Fruit fly (Drosophila melanogaster): Measurements from ENCODE around the gene ppk27.
A peak's percentile ranks its signal among the peaks of the same experiment; 100 is the strongest.

The ppk27 gene

DNA sequence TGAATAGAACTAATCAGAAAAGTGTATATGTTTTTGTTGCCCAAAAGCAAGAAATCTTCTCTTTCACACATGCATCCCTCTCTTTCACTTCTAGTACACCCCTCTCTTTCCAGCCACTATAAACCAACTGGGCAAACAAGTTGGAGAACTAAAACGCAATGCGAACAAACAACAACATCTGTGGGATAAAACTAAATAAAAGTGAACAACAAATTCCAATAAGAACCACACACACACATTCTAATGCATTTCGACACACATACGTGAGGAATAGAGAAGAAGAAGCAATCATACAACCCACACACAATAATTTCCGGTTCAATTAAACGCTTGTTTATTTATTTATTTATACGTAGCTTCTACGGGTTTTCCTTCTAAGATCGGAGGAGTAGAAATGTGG, 712 bp upstream of the ppk27 start (continued):
- TF ChIP-seq maf-S (GFP tag; optimal IDR thresholded peaks at IDR 0.05): no peak
- peak; percentile 3 for TF ChIP-seq CG7839 (tag; optimal IDR thresholded peaks at IDR 0.05)
- 0 out of 2 replicates have a peak, but pooled peaks have one; percentile 21 for TF ChIP-seq Xrp1 (GFP tag; IDR thresholded peaks at IDR 0.05)
- TF ChIP-seq fd3F (GFP tag; optimal IDR thresholded peaks at IDR 0.05): no peak
- TF ChIP-seq Ptx1 (GFP tag; IDR thresholded peaks at IDR 0.05): no peak
- TF ChIP-seq tup (GFP tag; optimal IDR thresholded peaks at IDR 0.05): no peak
- no peak for TF ChIP-seq CG14860 (GFP tag; IDR thresholded peaks at IDR 0.05; ENCODE audit: partially characterized antibody)
- TF ChIP-seq lab (GFP tag; optimal IDR thresholded peaks at IDR 0.05): peak; percentile 66
- TF ChIP-seq org-1 (GFP tag; optimal IDR thresholded peaks at IDR 0.05): no peak
- TF ChIP-seq rib (GFP tag; IDR thresholded peaks at IDR 0.05): no peak
- TF ChIP-seq CG13424 (tag; optimal IDR thresholded peaks at IDR 0.05): no peak
- no peak for TF ChIP-seq NC2α (GFP tag; optimal IDR thresholded peaks at IDR 0.05)
- TF ChIP-seq Dref (GFP tag; IDR thresholded peaks at IDR 0.05): no peak
- no peak for TF ChIP-seq ERR (GFP tag; optimal IDR thresholded peaks at IDR 0.05)
- no peak for TF ChIP-seq Mad (GFP tag; optimal IDR thresholded peaks at IDR 0.05)
- TF ChIP-seq B-H1 (GFP tag; IDR thresholded peaks at IDR 0.05): no peak
- no peak for TF ChIP-seq ewg (GFP tag; optimal IDR thresholded peaks at IDR 0.05)
- TF ChIP-seq CG31365 (tag; optimal IDR thresholded peaks at IDR 0.05): peak; percentile 30
- no peak for TF ChIP-seq Rx (GFP tag; IDR thresholded peaks at IDR 0.05)
- TF ChIP-seq CG31224 (GFP tag; IDR thresholded peaks at IDR 0.05): no peak
- no peak for TF ChIP-seq NFAT (GFP tag; IDR thresholded peaks at IDR 0.05)
- no peak for TF ChIP-seq Hr78 (GFP tag; optimal IDR thresholded peaks at IDR 0.05)
- no peak for TF ChIP-seq prd (optimal IDR thresholded peaks at IDR 0.05)
- TF ChIP-seq prd (GFP tag; IDR thresholded peaks at IDR 0.05): no peak
- no peak for TF ChIP-seq her (GFP tag; optimal IDR thresholded peaks at IDR 0.05)
- no peak for TF ChIP-seq Sin3A (optimal IDR thresholded peaks at IDR 0.05)
- TF ChIP-seq slou (GFP tag; optimal IDR thresholded peaks at IDR 0.05): no peak
- TF ChIP-seq CG1024 (GFP tag; IDR thresholded peaks at IDR 0.05): no peak
- no peak for TF ChIP-seq Awh (GFP tag; IDR thresholded peaks at IDR 0.05)
- no peak for TF ChIP-seq CG14667 (GFP tag; IDR thresholded peaks at IDR 0.05)
- TF ChIP-seq lov (optimal IDR thresholded peaks at IDR 0.05): no peak
- no peak for TF ChIP-seq lov (GFP tag; IDR thresholded peaks at IDR 0.05)
- peak; percentile 23; the same call in 1 of the 2 replicates for TF ChIP-seq onecut (GFP tag; IDR thresholded peaks at IDR 0.05)
- no peak for TF ChIP-seq CG3838 (GFP tag; optimal IDR thresholded peaks at IDR 0.05)
- TF ChIP-seq Hr39 (optimal IDR thresholded peaks at IDR 0.05): no peak
- no peak for TF ChIP-seq sna (GFP tag; IDR thresholded peaks at IDR 0.05; ENCODE audit: partially characterized antibody)
- TF ChIP-seq CG11093 (GFP tag; IDR thresholded peaks at IDR 0.05): no peak
- no peak for TF ChIP-seq sqz (GFP tag; optimal IDR thresholded peaks at IDR 0.05)
- no peak for TF ChIP-seq NK7.1 (GFP tag; optimal IDR thresholded peaks at IDR 0.05)
- TF ChIP-seq CG4820 (GFP tag; optimal IDR thresholded peaks at IDR 0.05): no peak
- no peak for TF ChIP-seq chn (GFP tag; optimal IDR thresholded peaks at IDR 0.05)
- no peak for TF ChIP-seq Stat92E (GFP tag; optimal IDR thresholded peaks at IDR 0.05)
- no peak for TF ChIP-seq CG10979 (tag; optimal IDR thresholded peaks at IDR 0.05)
- no peak for TF ChIP-seq CG12942 (GFP tag; optimal IDR thresholded peaks at IDR 0.05)
- TF ChIP-seq Lpt (GFP tag; optimal IDR thresholded peaks at IDR 0.05): no peak
- no peak for TF ChIP-seq mam (GFP tag; optimal IDR thresholded peaks at IDR 0.05)
- TF ChIP-seq CG7357 (GFP tag; IDR thresholded peaks at IDR 0.05): no peak
- no peak for TF ChIP-seq B-H2 (GFP tag; optimal IDR thresholded peaks at IDR 0.05)
- TF ChIP-seq kay (GFP tag; optimal IDR thresholded peaks at IDR 0.05): no peak
- no peak for TF ChIP-seq sr (GFP tag; IDR thresholded peaks at IDR 0.05)
- TF ChIP-seq aop (GFP tag; IDR thresholded peaks at IDR 0.05): no peak
- TF ChIP-seq tgo (GFP tag; IDR thresholded peaks at IDR 0.05): no peak
- no peak for TF ChIP-seq CG7372 (GFP tag; IDR thresholded peaks at IDR 0.05)
- no peak for TF ChIP-seq CG3726 (GFP tag; IDR thresholded peaks at IDR 0.05)
